Fruit fly (Drosophila melanogaster): ENCODE data around the gene tara.

tara gene

DNA sequence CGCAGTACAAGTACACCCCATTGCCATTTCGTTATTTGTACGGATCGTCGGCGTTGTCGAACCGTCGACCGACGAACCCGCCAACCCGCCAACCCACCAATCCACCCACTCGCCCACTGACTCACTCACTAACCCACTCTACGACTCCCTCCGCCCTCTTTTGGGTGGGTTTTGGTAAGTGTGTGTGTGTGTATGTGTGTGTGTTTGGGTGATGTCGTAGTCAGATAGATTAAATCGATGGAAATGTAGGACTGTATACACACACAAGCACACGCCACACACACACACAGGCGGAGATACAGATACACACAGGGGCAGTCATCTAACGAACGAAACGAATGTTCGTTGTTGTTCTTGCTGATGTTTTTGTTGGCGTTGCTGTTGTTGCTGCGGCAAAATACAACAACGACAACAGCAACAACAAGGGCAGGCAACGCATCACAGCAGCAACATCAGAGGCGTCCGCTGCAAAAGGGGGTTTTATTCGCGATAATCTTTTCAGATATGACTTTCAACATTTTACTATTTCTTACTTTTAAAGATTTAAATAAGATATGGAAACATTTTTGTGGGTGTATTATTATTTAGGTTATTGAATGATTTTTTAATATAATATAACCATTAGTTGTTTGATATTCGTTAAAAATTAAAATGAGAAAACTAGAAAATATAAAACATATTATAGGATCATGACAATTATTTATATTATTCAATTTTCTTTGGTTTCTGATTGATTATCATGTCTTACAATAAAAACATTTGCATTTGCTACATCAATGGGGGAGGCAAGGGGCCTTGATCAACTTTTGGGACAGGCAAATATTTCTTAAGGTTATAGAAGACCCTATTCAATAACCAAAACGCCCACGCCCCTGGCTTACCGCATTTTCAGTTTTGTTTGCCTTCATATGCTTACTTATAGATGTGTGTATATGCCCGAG is 3.8 kb upstream of the tara start (continued):
- TF ChIP-seq CG13775 (GFP tag; optimal IDR thresholded peaks at IDR 0.05) (peak; percentile 97), CG10979 (tag; optimal IDR thresholded peaks at IDR 0.05) (peak; percentile 96), Chrac-16 (GFP tag; optimal IDR thresholded peaks at IDR 0.05) (peak; percentile 79), CG14050 (GFP tag; IDR thresholded peaks at IDR 0.05) (peak; percentile 37), CG2129 (GFP tag; IDR thresholded peaks at IDR 0.05; ENCODE audit: partially characterized antibody) (no peak), Nf-YB (GFP tag; optimal IDR thresholded peaks at IDR 0.05) (peak; percentile 85), CG11247 (GFP tag; IDR thresholded peaks at IDR 0.05) (peak; percentile 53; the same call in 1 of the 2 replicates), Aef1 (GFP tag; IDR thresholded peaks at IDR 0.05) (peak; percentile 94), ara (GFP tag; IDR thresholded peaks at IDR 0.05) (peak; percentile 75), Dfd (GFP tag; optimal IDR thresholded peaks at IDR 0.05) (peak in 1 of 2 experiments; percentile 79), Trl (optimal IDR thresholded peaks at IDR 0.05) (no peak), Trl (GFP tag; optimal IDR thresholded peaks at IDR 0.05) (no peak), CG2875 (GFP tag; optimal IDR thresholded peaks at IDR 0.05) (peak; percentile 88), knrl (GFP tag; IDR thresholded peaks at IDR 0.05; ENCODE audit: partially characterized antibody) (no peak), insv (GFP tag; optimal IDR thresholded peaks at IDR 0.05) (peak in 1 of 2 experiments; percentile 77), CG17385 (GFP tag; optimal IDR thresholded peaks at IDR 0.05) (peak; percentile 91), stc (GFP tag; IDR thresholded peaks at IDR 0.05) (peak; percentile 59; the same call in 1 of the 2 replicates), tgo (GFP tag; IDR thresholded peaks at IDR 0.05) (peak; percentile 80), CG8089 (GFP tag; optimal IDR thresholded peaks at IDR 0.05) (no peak), CG11093 (GFP tag; IDR thresholded peaks at IDR 0.05) (peak; percentile 72; the same call in 2 of the 3 replicates), CG11696 (GFP tag; IDR thresholded peaks at IDR 0.05) (peak; percentile 77), D19B (GFP tag; optimal IDR thresholded peaks at IDR 0.05) (peak; percentile 88), CG7357 (GFP tag; IDR thresholded peaks at IDR 0.05) (peak; percentile 73; the same call in 2 of the 3 replicates), chif (GFP tag; optimal IDR thresholded peaks at IDR 0.05) (peak; percentile 29 to 38), Neu2 (GFP tag; optimal IDR thresholded peaks at IDR 0.05; ENCODE audit: borderline replicate concordance) (no peak), tin (GFP tag; optimal IDR thresholded peaks at IDR 0.05) (peak; percentile 91), Ptx1 (GFP tag; IDR thresholded peaks at IDR 0.05) (peak; percentile 80), sug (tag; optimal IDR thresholded peaks at IDR 0.05) (peak; percentile 90), vnd (GFP tag; IDR thresholded peaks at IDR 0.05; ENCODE audit: partially characterized antibody) (no peak), CG31388 (GFP tag; optimal IDR thresholded peaks at IDR 0.05) (peak; percentile 40), CG2199 (GFP tag; IDR thresholded peaks at IDR 0.05) (peak; percentile 17; the same call in 1 of the 3 replicates), ERR (GFP tag; optimal IDR thresholded peaks at IDR 0.05) (no peak), crc (GFP tag; optimal IDR thresholded peaks at IDR 0.05) (peak; percentile 27), trh (GFP tag; optimal IDR thresholded peaks at IDR 0.05) (peak; percentile 70), NK7.1 (GFP tag; optimal IDR thresholded peaks at IDR 0.05) (peak; percentile 26), CG13287 (GFP tag; IDR thresholded peaks at IDR 0.05; ENCODE audit: partially characterized antibody) (no peak), CG3281 (GFP tag; optimal IDR thresholded peaks at IDR 0.05) (peak; percentile 93), CG8359 (GFP tag; optimal IDR thresholded peaks at IDR 0.05; ENCODE audit: borderline replicate concordance) (peak; percentile 57), cato (GFP tag; optimal IDR thresholded peaks at IDR 0.05; ENCODE audit: borderline replicate concordance) (peak; percentile 92), BtbVII (GFP tag; optimal IDR thresholded peaks at IDR 0.05) (peak; percentile 95), dpn (GFP tag; optimal IDR thresholded peaks at IDR 0.05) (peak; percentile 35 to 79), MESR4 (GFP tag; optimal IDR thresholded peaks at IDR 0.05) (no peak), maf-S (GFP tag; optimal IDR thresholded peaks at IDR 0.05) (no peak), CG17186 (GFP tag; optimal IDR thresholded peaks at IDR 0.05) (no peak), Doc2 (GFP tag; IDR thresholded peaks at IDR 0.05) (no peak), CG17829 (tag; optimal IDR thresholded peaks at IDR 0.05) (peak; percentile 94), HHEX (GFP tag; optimal IDR thresholded peaks at IDR 0.05) (peak; percentile 88), ro (GFP tag; IDR thresholded peaks at IDR 0.05) (no peak; the same call in 1 of the 2 replicates)
